Fruit fly (Drosophila melanogaster): Measurements from ENCODE around the gene Ipp.

Ipp gene

dm6 chr3R:13978078-13978559 lies 19.5 kb downstream of the Ipp start (continued):
- TF ChIP-seq CG1233 (GFP tag; optimal IDR thresholded peaks at IDR 0.05) = no peak
- TF ChIP-seq ssp (GFP tag; IDR thresholded peaks at IDR 0.05) = no peak
- no peak for TF ChIP-seq Med (GFP tag)
- TF ChIP-seq ttk (GFP tag; IDR thresholded peaks at IDR 0.05) = peak; percentile 63; the same call in 1 of the 2 replicates
- peak; percentile 76; the same call in 2 of the 3 replicates for TF ChIP-seq sr (GFP tag; IDR thresholded peaks at IDR 0.05)
- no peak for TF ChIP-seq CG10654 (GFP tag; optimal IDR thresholded peaks at IDR 0.05)
- TF ChIP-seq rib (GFP tag; IDR thresholded peaks at IDR 0.05) = 0 out of 2 replicates have a peak, but pooled peaks have one; percentile 41
- no peak for TF ChIP-seq HLH54F (GFP tag; optimal IDR thresholded peaks at IDR 0.05)
- TF ChIP-seq CG33557 (GFP tag; optimal IDR thresholded peaks at IDR 0.05) = no peak
- TF ChIP-seq CG2129 (GFP tag; IDR thresholded peaks at IDR 0.05; ENCODE audit: partially characterized antibody) = no peak
- TF ChIP-seq H2.0 (GFP tag; IDR thresholded peaks at IDR 0.05) = no peak
- peak; percentile 29 for TF ChIP-seq sqz (GFP tag; optimal IDR thresholded peaks at IDR 0.05)
- peak; percentile 51 for TF ChIP-seq Vsx1 (GFP tag; optimal IDR thresholded peaks at IDR 0.05)
- no peak for TF ChIP-seq da (GFP tag; optimal IDR thresholded peaks at IDR 0.05)
- no peak for TF ChIP-seq NFAT (GFP tag; IDR thresholded peaks at IDR 0.05)
- TF ChIP-seq Sin3A (optimal IDR thresholded peaks at IDR 0.05) = no peak
- TF ChIP-seq CG2889 (GFP tag; IDR thresholded peaks at IDR 0.05) = no peak
- TF ChIP-seq sd (tag; optimal IDR thresholded peaks at IDR 0.05) = peak; percentile 26
- TF ChIP-seq Mrtf (GFP tag; IDR thresholded peaks at IDR 0.05) = no peak
- TF ChIP-seq CG1832 (GFP tag; optimal IDR thresholded peaks at IDR 0.05) = peak; percentile 68
- no peak for TF ChIP-seq ab (GFP tag; optimal IDR thresholded peaks at IDR 0.05)
- TF ChIP-seq peb (GFP tag; IDR thresholded peaks at IDR 0.05) = no peak
- TF ChIP-seq salm (tag; optimal IDR thresholded peaks at IDR 0.05) = no peak
- no peak for TF ChIP-seq NC2α (GFP tag; optimal IDR thresholded peaks at IDR 0.05)
- no peak for TF ChIP-seq CG15011 (GFP tag; optimal IDR thresholded peaks at IDR 0.05)

DNA sequence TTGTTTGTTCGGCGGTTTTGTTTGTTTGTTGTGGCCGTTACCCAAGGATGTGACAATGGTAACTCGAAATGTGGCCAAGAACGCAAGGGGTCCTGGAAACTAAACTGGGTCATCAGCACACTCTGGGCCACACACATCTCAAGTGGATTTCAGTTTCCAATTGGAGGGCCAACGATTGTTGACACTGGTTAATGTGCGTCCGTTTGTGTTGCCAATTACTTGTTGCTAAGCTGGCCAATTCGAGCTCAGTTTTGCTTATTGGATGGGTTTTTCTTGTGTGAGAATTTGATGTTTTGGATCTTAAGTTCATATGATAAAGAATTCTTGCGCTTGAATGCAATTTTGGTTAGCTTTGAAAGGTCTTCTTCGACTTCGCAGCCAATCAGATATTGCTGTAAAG lies 22.4 kb downstream of the Ipp start:
- TF ChIP-seq Camta (GFP tag; optimal IDR thresholded peaks at IDR 0.05) = no peak
- TF ChIP-seq B-H2 (GFP tag; optimal IDR thresholded peaks at IDR 0.05) = no peak
- peak in 1 of 2 experiments; percentile 80 for TF ChIP-seq insv (GFP tag; optimal IDR thresholded peaks at IDR 0.05)
- no peak for TF ChIP-seq Taf1 (GFP tag; IDR thresholded peaks at IDR 0.05)
- TF ChIP-seq D (optimal IDR thresholded peaks at IDR 0.05) = no peak
- no peak for TF ChIP-seq D (GFP tag; optimal IDR thresholded peaks at IDR 0.05)
- TF ChIP-seq Doc3 (GFP tag; IDR thresholded peaks at IDR 0.05; ENCODE audit: partially characterized antibody) = no peak
- no peak for TF ChIP-seq CG8290 (GFP tag; optimal IDR thresholded peaks at IDR 0.05)
- no peak for TF ChIP-seq CG8290 (tag; optimal IDR thresholded peaks at IDR 0.05)
- TF ChIP-seq CG14014 (GFP tag; IDR thresholded peaks at IDR 0.05) = no peak
- TF ChIP-seq seq (GFP tag; IDR thresholded peaks at IDR 0.05) = no peak
- no peak for TF ChIP-seq Aef1 (GFP tag; IDR thresholded peaks at IDR 0.05)
- no peak for TF ChIP-seq vfl (GFP tag; optimal IDR thresholded peaks at IDR 0.05)
- no peak for TF ChIP-seq CG12769 (tag; optimal IDR thresholded peaks at IDR 0.05)
- TF ChIP-seq CG6175 (GFP tag; IDR thresholded peaks at IDR 0.05) = no peak
- no peak for TF ChIP-seq Lhr (GFP tag; optimal IDR thresholded peaks at IDR 0.05)
- peak; percentile 84 for TF ChIP-seq Elba2 (GFP tag; optimal IDR thresholded peaks at IDR 0.05)

dm6 chr3R:13981584-13981983 lies 23.0 kb downstream of the Ipp start:
- TF ChIP-seq Dfd (GFP tag; optimal IDR thresholded peaks at IDR 0.05) (peak in 1 of 2 experiments; percentile 90), B-H2 (GFP tag; optimal IDR thresholded peaks at IDR 0.05) (no peak), Ets65A (GFP tag) (peak; percentile 79), ci (GFP tag; IDR thresholded peaks at IDR 0.05) (0 out of 3 replicates have a peak, but pooled peaks have one; percentile 5)
